Worm (Caenorhabditis elegans): ENCODE data around the gene iff-1.

DNA sequence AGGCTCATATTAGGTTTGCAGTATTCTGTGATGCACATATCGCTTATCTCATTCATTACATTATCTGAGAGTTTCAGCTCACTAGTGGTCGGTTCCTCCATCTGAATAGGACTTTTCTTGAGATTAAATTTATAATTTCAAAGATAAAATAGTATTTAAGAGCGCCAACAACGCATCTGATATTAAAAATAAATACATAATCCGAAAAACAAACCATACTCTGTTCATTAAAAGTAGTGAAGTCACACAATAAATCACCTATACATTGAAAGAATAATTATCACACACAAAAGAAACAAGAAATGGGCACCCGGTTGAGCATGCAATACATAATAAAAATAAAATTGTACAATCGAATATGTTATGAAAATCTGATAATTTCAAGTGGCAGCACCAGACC is 10.4 kb upstream of the iff-1 start, which contains the start of gene vps-53:
- TF ChIP-seq nfya-2 (GFP tag; IDR thresholded peaks at IDR 0.05) (no peak), F55B11.4 (tag; optimal IDR thresholded peaks at IDR 0.05; ENCODE audit: borderline replicate concordance, insufficient read depth) (no peak), unc-62 (GFP tag; optimal IDR thresholded peaks at IDR 0.05) (no peak), him-1 (tag; optimal IDR thresholded peaks at IDR 0.05) (no peak), lsl-1 (GFP tag; optimal IDR thresholded peaks at IDR 0.05) (no peak)

All from whole organism, young adult.